Fruit fly (Drosophila melanogaster): ENCODE measurements around the gene sov.

DNA sequence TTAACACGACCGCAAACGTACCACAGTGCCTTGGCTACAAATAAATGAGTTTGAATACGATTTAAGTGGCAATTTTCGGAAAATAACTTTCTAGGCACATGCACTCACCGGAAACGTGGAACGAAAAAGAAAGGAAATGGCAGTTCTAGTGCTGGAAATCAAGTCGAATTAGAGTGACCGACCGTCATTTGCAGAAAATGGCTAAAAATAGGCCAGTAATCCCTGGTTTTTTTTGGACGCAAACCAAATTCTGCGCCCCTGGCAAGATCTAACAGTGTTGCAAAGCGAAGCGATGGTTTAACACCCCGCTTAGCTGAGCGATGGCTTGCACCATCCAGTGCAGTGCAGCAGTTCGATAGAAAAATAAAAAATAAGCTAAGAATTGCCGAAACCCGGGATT, 12.0 kb upstream of the sov start, which contains the start of gene RpL17:
- TF ChIP-seq CG3032 (tag; optimal IDR thresholded peaks at IDR 0.05) = peak; percentile 29
- no peak for TF ChIP-seq Ets96B (tag; optimal IDR thresholded peaks at IDR 0.05)
- TF ChIP-seq spab (GFP tag; optimal IDR thresholded peaks at IDR 0.05) = no peak
- TF ChIP-seq Eip78C (GFP tag) = peak; percentile 95
- no peak for TF ChIP-seq CG4318 (GFP tag; optimal IDR thresholded peaks at IDR 0.05)
- TF ChIP-seq CG6808 (GFP tag; optimal IDR thresholded peaks at IDR 0.05) = peak; percentile 58
- TF ChIP-seq CG10631 (GFP tag; optimal IDR thresholded peaks at IDR 0.05) = peak; percentile 47
- TF ChIP-seq fkh (GFP tag; optimal IDR thresholded peaks at IDR 0.05) = peak; percentile 46
- TF ChIP-seq CG11902 (GFP tag; optimal IDR thresholded peaks at IDR 0.05) = peak; percentile 17

Data from whole organism, prepupa.